Fruit fly (Drosophila melanogaster) whole organism, embryonic: ENCODE measurements around the gene CG8236.

Experiments
- B-H1 ChIP-seq: fragments of 200-800 bp; sonication (Bioruptor generic); IDR thresholded peaks from 3 replicates; pipeline ENCODE4 v1.3.6; 2022; ENCODE audit warnings: missing biosample characterization, missing genetic modification characterization
- CG10147 ChIP-seq: fragments of 200-800 bp; sonication (Bioruptor generic); optimal IDR thresholded peaks from 2 replicates; lab custom pipeline; 2019; ENCODE audit warnings: missing biosample characterization, mild to moderate bottlenecking, missing genetic modification characterization, moderate library complexity
- CG10321 ChIP-seq: fragments of 200-800 bp; sonication (Bioruptor generic); IDR thresholded peaks from 2 replicates; pipeline ENCODE4 v1.3.6; 2022; ENCODE audit warnings: missing biosample characterization, missing genetic modification characterization
- CG11093 ChIP-seq: fragments of 200-800 bp; sonication (Bioruptor generic); IDR thresholded peaks from 3 replicates; pipeline ENCODE4 v1.3.6; 2022; ENCODE audit warnings: missing biosample characterization, missing genetic modification characterization
- CG11398 ChIP-seq: fragments of 200-800 bp; sonication (Bioruptor generic); optimal IDR thresholded peaks from 2 replicates; lab custom pipeline; 2016; ENCODE audit warnings: missing biosample characterization, missing genetic modification characterization
- CG13123 ChIP-seq: fragments of 200-800 bp; sonication (Bioruptor generic); optimal IDR thresholded peaks from 2 replicates; lab custom pipeline; 2016; ENCODE audit warnings: missing biosample characterization, missing genetic modification characterization
- CG13624 ChIP-seq: fragments of 200-800 bp; sonication (Bioruptor generic); optimal IDR thresholded peaks from 2 replicates; lab custom pipeline; 2016; ENCODE audit warnings: missing biosample characterization, missing genetic modification characterization
- CG14965 ChIP-seq: fragments of 200-800 bp; sonication (Bioruptor generic); optimal IDR thresholded peaks from 2 replicates; lab custom pipeline; 2016; ENCODE audit warnings: missing biosample characterization, missing genetic modification characterization, borderline replicate concordance
- CG16813 ChIP-seq: fragments of 200-800 bp; sonication (Bioruptor generic); IDR thresholded peaks from 3 replicates; pipeline ENCODE4 v1.3.6; 2022; ENCODE audit warnings: missing biosample characterization, missing genetic modification characterization; ENCODE audit not compliant: partially characterized antibody
- CG17359 ChIP-seq: fragments of 200-800 bp; sonication (Bioruptor generic); optimal IDR thresholded peaks from 3 replicates; lab custom pipeline; 2018; ENCODE audit warnings: missing biosample characterization, mild to moderate bottlenecking, missing genetic modification characterization, moderate library complexity
- CG31365 ChIP-seq: fragments of 200-800 bp; sonication (Bioruptor generic); optimal IDR thresholded peaks from 2 replicates; lab custom pipeline; 2018; ENCODE audit warnings: missing biosample characterization, mild to moderate bottlenecking, missing genetic modification characterization
- CG31441 ChIP-seq: fragments of 200-800 bp; sonication (Bioruptor generic); IDR thresholded peaks from 2 replicates; pipeline ENCODE4 v1.3.6; 2022; ENCODE audit warnings: missing biosample characterization, missing genetic modification characterization
- CG32532 ChIP-seq: fragments of 200-800 bp; sonication (Bioruptor generic); IDR thresholded peaks from 2 replicates; pipeline ENCODE4 v1.3.6; 2022; ENCODE audit warnings: missing biosample characterization, missing genetic modification characterization
- CG34422 ChIP-seq: fragments of 200-800 bp; sonication (Bioruptor generic); IDR thresholded peaks from 3 replicates; pipeline ENCODE4 v1.3.6; 2022; ENCODE audit warnings: missing biosample characterization, missing genetic modification characterization
- CG42726 ChIP-seq: fragments of 200-800 bp; sonication (Bioruptor generic); IDR thresholded peaks from 2 replicates; pipeline ENCODE4 v1.3.6; 2022; ENCODE audit warnings: missing biosample characterization, missing genetic modification characterization; ENCODE audit not compliant: partially characterized antibody
- CG4820 ChIP-seq: fragments of 200-800 bp; sonication (Bioruptor generic); optimal IDR thresholded peaks from 3 replicates; lab custom pipeline; 2016; ENCODE audit warnings: missing biosample characterization, missing genetic modification characterization
- CG5953 ChIP-seq: fragments of 200-800 bp; sonication (Bioruptor generic); IDR thresholded peaks from 2 replicates; pipeline ENCODE4 v1.3.6; 2022; ENCODE audit warnings: missing biosample characterization, missing genetic modification characterization
- CG6854 ChIP-seq: fragments of 200-800 bp; sonication (Bioruptor generic); optimal IDR thresholded peaks from 3 replicates; lab custom pipeline; 2017; ENCODE audit warnings: missing biosample characterization, mild to moderate bottlenecking, missing genetic modification characterization
- CG7928 ChIP-seq: fragments of 200-800 bp; sonication (Bioruptor generic); optimal IDR thresholded peaks from 2 replicates; lab custom pipeline; 2017; ENCODE audit warnings: missing biosample characterization, mild to moderate bottlenecking, missing genetic modification characterization
- CG8089 ChIP-seq: fragments of 200-800 bp; sonication (Bioruptor generic); optimal IDR thresholded peaks from 3 replicates; lab custom pipeline; 2016; ENCODE audit warnings: missing biosample characterization, missing genetic modification characterization
- CG8359 ChIP-seq: fragments of 200-800 bp; sonication (Bioruptor generic); optimal IDR thresholded peaks from 2 replicates; lab custom pipeline; 2017; ENCODE audit warnings: missing biosample characterization, mild to moderate bottlenecking, missing genetic modification characterization, borderline replicate concordance
- CG8388 ChIP-seq: fragments of 200-800 bp; sonication (Bioruptor generic); optimal IDR thresholded peaks from 2 replicates; lab custom pipeline; 2019; ENCODE audit warnings: missing biosample characterization, mild to moderate bottlenecking, missing genetic modification characterization, moderate library complexity
- CG8765 ChIP-seq: fragments of 200-800 bp; sonication (Bioruptor generic); IDR thresholded peaks from 2 replicates; pipeline ENCODE4 v1.3.6; 2022; ENCODE audit warnings: missing biosample characterization, missing genetic modification characterization
- CG8924 ChIP-seq: fragments of 200-800 bp; optimal IDR thresholded peaks from 3 replicates; lab custom pipeline; 2019; ENCODE audit warnings: missing biosample characterization, mild to moderate bottlenecking, missing genetic modification characterization, moderate library complexity
- CG9797 ChIP-seq: fragments of 200-800 bp; sonication (Bioruptor generic); optimal IDR thresholded peaks from 3 replicates; lab custom pipeline; 2018; ENCODE audit warnings: missing biosample characterization, mild to moderate bottlenecking, missing genetic modification characterization
- CG9932 ChIP-seq: fragments of 200-800 bp; sonication (Bioruptor generic); IDR thresholded peaks from 2 replicates; pipeline ENCODE4 v1.3.6; 2022; ENCODE audit warnings: missing biosample characterization, missing genetic modification characterization
- CHES-1-like ChIP-seq: fragments of 200-800 bp; sonication (Bioruptor generic); optimal IDR thresholded peaks from 2 replicates; lab custom pipeline; 2016; ENCODE audit warnings: missing biosample characterization, missing genetic modification characterization
- D19A ChIP-seq: fragments of 200-800 bp; optimal IDR thresholded peaks from 3 replicates; lab custom pipeline; 2019; ENCODE audit warnings: missing biosample characterization, mild to moderate bottlenecking, missing genetic modification characterization, moderate library complexity
- Dip3 ChIP-seq: fragments of 200-800 bp; sonication (Bioruptor generic); optimal IDR thresholded peaks from 3 replicates; lab custom pipeline; 2016; ENCODE audit warnings: missing biosample characterization, missing genetic modification characterization
- Dp ChIP-seq: fragments of 200-800 bp; sonication (Bioruptor generic); optimal IDR thresholded peaks from 2 replicates; lab custom pipeline; 2018; ENCODE audit warnings: missing biosample characterization, mild to moderate bottlenecking, missing genetic modification characterization, moderate library complexity
- E2f1 ChIP-seq: fragments of 200-800 bp; sonication (Bioruptor generic); IDR thresholded peaks from 2 replicates; pipeline ENCODE4 v1.3.6; 2022; ENCODE audit warnings: missing biosample characterization, missing genetic modification characterization
- Ets97D ChIP-seq: fragments of 200-800 bp; sonication (Bioruptor generic); optimal IDR thresholded peaks from 3 replicates; lab custom pipeline; 2016; ENCODE audit warnings: missing biosample characterization, missing genetic modification characterization
- GATAe ChIP-seq: fragments of 200-800 bp; sonication (Bioruptor generic); conservative IDR thresholded peaks from 2 replicates; pipeline ENCODE4 v1.3.6; 2022; ENCODE audit warnings: missing biosample characterization, missing genetic modification characterization
- HLH4C ChIP-seq: fragments of 200-800 bp; sonication (Bioruptor generic); IDR thresholded peaks from 3 replicates; pipeline ENCODE4 v1.3.6; 2022; ENCODE audit warnings: missing biosample characterization, missing genetic modification characterization; ENCODE audit not compliant: partially characterized antibody
- Myb ChIP-seq: fragments of 200-800 bp; sonication (Bioruptor generic); optimal IDR thresholded peaks from 2 replicates; lab custom pipeline; 2016; ENCODE audit warnings: missing biosample characterization, missing genetic modification characterization
- NFAT ChIP-seq: fragments of 200-800 bp; sonication (Bioruptor generic); IDR thresholded peaks from 2 replicates; pipeline ENCODE4 v1.3.6; 2022; ENCODE audit warnings: missing biosample characterization, missing genetic modification characterization
- NfI ChIP-seq: fragments of 200-800 bp; sonication (Bioruptor generic); optimal IDR thresholded peaks from 3 replicates; lab custom pipeline; 2018; ENCODE audit warnings: missing biosample characterization, mild to moderate bottlenecking, missing genetic modification characterization, moderate library complexity
- az2 ChIP-seq: fragments of 200-800 bp; sonication (Bioruptor generic); optimal IDR thresholded peaks from 3 replicates; lab custom pipeline; 2016; ENCODE audit warnings: missing biosample characterization, missing genetic modification characterization
- chif ChIP-seq, 2 experiments: fragments of 200-800 bp; sonication (Bioruptor generic); optimal IDR thresholded peaks; 3 replicates each; lab custom pipeline; 2016; ENCODE audit warnings: missing biosample characterization in 2 of 2, missing genetic modification characterization in 2 of 2
- ci ChIP-seq: fragments of 200-800 bp; sonication (Bioruptor generic); IDR thresholded peaks from 3 replicates; pipeline ENCODE4 v1.3.6; 2022; ENCODE audit warnings: missing biosample characterization, missing genetic modification characterization
- cwo ChIP-seq: fragments of 200-800 bp; sonication (Bioruptor generic); optimal IDR thresholded peaks from 3 replicates; lab custom pipeline; 2017; ENCODE audit warnings: missing biosample characterization, missing genetic modification characterization, mild to moderate bottlenecking, moderate library complexity, missing genetic modification reagents
- dati ChIP-seq: fragments of 200-800 bp; sonication (Bioruptor generic); IDR thresholded peaks from 2 replicates; pipeline ENCODE4 v1.3.6; 2022; ENCODE audit warnings: missing biosample characterization, missing genetic modification characterization
- gce ChIP-seq: fragments of 200-800 bp; sonication (Bioruptor generic); IDR thresholded peaks from 3 replicates; pipeline ENCODE4 v1.3.6; 2022; ENCODE audit warnings: missing biosample characterization, missing genetic modification characterization
- gfzf ChIP-seq: fragments of 200-800 bp; sonication (Bioruptor generic); optimal IDR thresholded peaks from 2 replicates; lab custom pipeline; 2016; ENCODE audit warnings: missing biosample characterization, mild to moderate bottlenecking, missing genetic modification characterization, moderate library complexity
- lilli ChIP-seq: fragments of 200-800 bp; sonication (Bioruptor generic); optimal IDR thresholded peaks from 3 replicates; lab custom pipeline; 2016; ENCODE audit warnings: missing biosample characterization, missing genetic modification characterization
- pfk ChIP-seq: fragments of 200-800 bp; sonication (Bioruptor generic); optimal IDR thresholded peaks from 2 replicates; lab custom pipeline; 2018; ENCODE audit warnings: missing biosample characterization, mild to moderate bottlenecking, missing genetic modification characterization, moderate library complexity
- pho ChIP-seq: fragments of 200-800 bp; sonication (Bioruptor generic); optimal IDR thresholded peaks from 2 replicates; lab custom pipeline; 2016; ENCODE audit warnings: missing biosample characterization, missing genetic modification characterization
- scrt ChIP-seq: fragments of 200-800 bp; sonication (Bioruptor generic); optimal IDR thresholded peaks from 2 replicates; lab custom pipeline; 2018; ENCODE audit warnings: missing biosample characterization, mild to moderate bottlenecking, missing genetic modification characterization, moderate library complexity
- stwl ChIP-seq: fragments of 200-800 bp; sonication (Bioruptor generic); optimal IDR thresholded peaks from 3 replicates; lab custom pipeline; 2018; ENCODE audit warnings: missing biosample characterization, mild to moderate bottlenecking, missing genetic modification characterization, moderate library complexity
- trh ChIP-seq: fragments of 200-800 bp; sonication (Bioruptor generic); optimal IDR thresholded peaks from 2 replicates; lab custom pipeline; 2016; ENCODE audit warnings: missing biosample characterization, missing genetic modification characterization
- zfh2 ChIP-seq: fragments of 200-800 bp; sonication (Bioruptor generic); optimal IDR thresholded peaks from 2 replicates; lab custom pipeline; 2016; ENCODE audit warnings: missing biosample characterization, missing genetic modification characterization

CG8236 gene

dm6 chr3R:8801126-8801762, 32.0 kb downstream of the CG8236 start, which contains the start of the genes Pif1A, Pif1B and CCT7 (continued):
- TF ChIP-seq zfh2 (GFP tag; lab: Kevin White, UChicago) (no peak), CG7928 (GFP tag; lab: Kevin White, UChicago) (no peak), CG8359 (no peak), GATAe (no peak), HLH4C (peak; percentile 96), CG10147 (GFP tag; lab: Kevin White, UChicago) (peak; percentile 20), CG8924 (tag; lab: Kevin White, UChicago) (no peak), pho (GFP tag; lab: Kevin White, UChicago) (peak; percentile 4), CG17359 (no peak), CG13123 (GFP tag; lab: Kevin White, UChicago) (no peak), D19A (no peak), gce (GFP tag; lab: Robert Waterston, UW) (no peak), CG8765 (no peak), CG34422 (GFP tag; lab: Robert Waterston, UW) (peak; percentile 79; the same call in 2 of the 3 replicates), NfI (GFP tag; lab: Kevin White, UChicago) (no peak), dati (GFP tag; lab: Robert Waterston, UW) (no peak), CG4820 (no peak), CG31365 (tag; lab: Kevin White, UChicago) (no peak), CG11398 (GFP tag; lab: Kevin White, UChicago) (no peak), lilli (peak; percentile 53), CG32532 (GFP tag; lab: Robert Waterston, UW) (no peak), cwo (GFP tag; lab: Kevin White, UChicago) (no peak), CG5953 (GFP tag; lab: Robert Waterston, UW) (no peak), CG9797 (peak; percentile 80), CG42726 (GFP tag; lab: Robert Waterston, UW) (peak; percentile 50; the same call in 1 of the 2 replicates), ci (GFP tag; lab: Robert Waterston, UW) (no peak), CG10321 (GFP tag; lab: Robert Waterston, UW) (no peak), CG16813 (GFP tag; lab: Robert Waterston, UW) (peak; percentile 93), az2 (peak; percentile 3), chif (GFP tag; optimal IDR thresholded peaks at IDR 0.05; lab: Kevin White, UChicago) (no peak), CG13624 (GFP tag; lab: Kevin White, UChicago) (peak; percentile 52), Dp (GFP tag; lab: Kevin White, UChicago) (peak; percentile 79), CG8089 (GFP tag; lab: Kevin White, UChicago) (no peak), B-H1 (GFP tag; lab: Robert Waterston, UW) (no peak), trh (no peak), pfk (GFP tag; lab: Kevin White, UChicago) (no peak), CG31441 (GFP tag; lab: Robert Waterston, UW) (no peak), Dip3 (no peak), E2f1 (GFP tag; lab: Robert Waterston, UW) (no peak), NFAT (GFP tag; lab: Robert Waterston, UW) (no peak), CG9932 (GFP tag; lab: Robert Waterston, UW) (no peak), CG11093 (GFP tag; lab: Robert Waterston, UW) (no peak), scrt (GFP tag; lab: Kevin White, UChicago) (no peak), CG8388 (no peak), stwl (tag; lab: Kevin White, UChicago) (peak; percentile 87), Ets97D (GFP tag; lab: Kevin White, UChicago) (peak; percentile 82), CHES-1-like (peak; percentile 69), CG14965 (GFP tag; lab: Kevin White, UChicago) (no peak), Myb (GFP tag; lab: Kevin White, UChicago) (peak; percentile 86), CG6854 (no peak), gfzf (GFP tag; lab: Kevin White, UChicago) (peak; percentile 60)
